Fruit fly (Drosophila melanogaster) whole organism, embryonic: ENCODE data around the gene Dis3.

ENCODE experiments used
- Antp ChIP-seq: fragments of 200-800 bp; sonication (Bioruptor generic); optimal IDR thresholded peaks from 3 replicates; lab custom pipeline; 2016; ENCODE audit warnings: missing biosample characterization, missing genetic modification characterization
- CG10267 ChIP-seq: fragments of 200-800 bp; sonication (Bioruptor generic); optimal IDR thresholded peaks from 2 replicates; lab custom pipeline; 2018; ENCODE audit warnings: missing biosample characterization, mild to moderate bottlenecking, missing genetic modification characterization, moderate library complexity
- CG10654 ChIP-seq: fragments of 200-800 bp; sonication (Bioruptor generic); optimal IDR thresholded peaks from 2 replicates; lab custom pipeline; 2016; ENCODE audit warnings: missing biosample characterization, missing genetic modification characterization
- CG11504 ChIP-seq: fragments of 200-800 bp; sonication (Bioruptor generic); optimal IDR thresholded peaks from 3 replicates; lab custom pipeline; 2019; ENCODE audit warnings: missing biosample characterization, mild to moderate bottlenecking, missing genetic modification characterization, moderate library complexity
- CG13123 ChIP-seq: fragments of 200-800 bp; sonication (Bioruptor generic); optimal IDR thresholded peaks from 2 replicates; lab custom pipeline; 2016; ENCODE audit warnings: missing biosample characterization, missing genetic modification characterization
- CG13296 ChIP-seq: fragments of 200-800 bp; sonication (Bioruptor generic); optimal IDR thresholded peaks from 3 replicates; lab custom pipeline; 2018; ENCODE audit warnings: missing biosample characterization, mild to moderate bottlenecking, missing genetic modification characterization
- CG13775 ChIP-seq: fragments of 200-800 bp; sonication (Bioruptor generic); optimal IDR thresholded peaks from 3 replicates; lab custom pipeline; 2017; ENCODE audit warnings: missing biosample characterization, mild to moderate bottlenecking, missing genetic modification characterization
- CG15011 ChIP-seq: fragments of 200-800 bp; sonication (Bioruptor generic); optimal IDR thresholded peaks from 3 replicates; lab custom pipeline; 2018; ENCODE audit warnings: missing biosample characterization, mild to moderate bottlenecking, missing genetic modification characterization
- CG17612 ChIP-seq: fragments of 200-800 bp; sonication (Bioruptor generic); IDR thresholded peaks from 2 replicates; pipeline ENCODE4 v1.3.6; 2022; ENCODE audit warnings: missing biosample characterization, missing genetic modification characterization
- CG18262 ChIP-seq: fragments of 200-800 bp; optimal IDR thresholded peaks from 3 replicates; lab custom pipeline; 2019; ENCODE audit warnings: missing biosample characterization, mild to moderate bottlenecking, missing genetic modification characterization, moderate library complexity
- CG2199 ChIP-seq: fragments of 200-800 bp; sonication (Bioruptor generic); IDR thresholded peaks from 3 replicates; pipeline ENCODE4 v1.3.6; 2022; ENCODE audit warnings: missing biosample characterization, missing genetic modification characterization
- CG2875 ChIP-seq: fragments of 200-800 bp; sonication (Bioruptor generic); optimal IDR thresholded peaks from 2 replicates; lab custom pipeline; 2017; ENCODE audit warnings: missing biosample characterization, mild to moderate bottlenecking, missing genetic modification characterization, missing genetic modification reagents
- CG3407 ChIP-seq: fragments of 200-800 bp; sonication (Bioruptor generic); optimal IDR thresholded peaks from 2 replicates; lab custom pipeline; 2018; ENCODE audit warnings: missing biosample characterization, mild to moderate bottlenecking, missing genetic modification characterization
- CG3726 ChIP-seq: fragments of 200-800 bp; sonication (Bioruptor generic); IDR thresholded peaks from 3 replicates; pipeline ENCODE4, ENCODE4 v1.3.6; 2022; ENCODE audit warnings: missing biosample characterization, missing genetic modification characterization
- CG4282 ChIP-seq: fragments of 200-800 bp; sonication (Bioruptor generic); optimal IDR thresholded peaks from 2 replicates; lab custom pipeline; 2016; ENCODE audit warnings: missing biosample characterization, missing genetic modification characterization
- CG4854 ChIP-seq: fragments of 200-800 bp; sonication (Bioruptor generic); optimal IDR thresholded peaks from 2 replicates; lab custom pipeline; 2016; ENCODE audit warnings: missing biosample characterization, missing genetic modification characterization, inconsistent platforms
- CG5180 ChIP-seq: fragments of 200-800 bp; sonication (Bioruptor generic); optimal IDR thresholded peaks from 3 replicates; lab custom pipeline; 2017; ENCODE audit warnings: missing biosample characterization, missing genetic modification characterization, mild to moderate bottlenecking, moderate library complexity, missing genetic modification reagents
- CG6683 ChIP-seq: fragments of 200-800 bp; sonication (Bioruptor generic); optimal IDR thresholded peaks from 2 replicates; lab custom pipeline; 2017; ENCODE audit warnings: missing biosample characterization, mild to moderate bottlenecking, missing genetic modification characterization, missing genetic modification reagents
- Camta ChIP-seq: fragments of 200-800 bp; sonication (Bioruptor generic); optimal IDR thresholded peaks from 2 replicates; lab custom pipeline; 2016; ENCODE audit warnings: missing biosample characterization, missing genetic modification characterization
- CrebB ChIP-seq: fragments of 200-800 bp; sonication (Bioruptor generic); optimal IDR thresholded peaks from 3 replicates; lab custom pipeline; 2018; ENCODE audit warnings: missing biosample characterization, mild to moderate bottlenecking, missing genetic modification characterization
- Dbx ChIP-seq: fragments of 200-800 bp; sonication (Bioruptor generic); IDR thresholded peaks from 3 replicates; pipeline ENCODE4 v1.3.6; 2022; ENCODE audit warnings: missing biosample characterization, missing genetic modification characterization
- Dfd ChIP-seq, 2 experiments: fragments of >200 bp; optimal IDR thresholded peaks; 2 replicates each; lab custom pipeline; 2017; ENCODE audit warnings: missing biosample characterization in 2 of 2, missing genetic modification characterization in 2 of 2
- Dll ChIP-seq: fragments of 200-800 bp; sonication (Bioruptor generic); IDR thresholded peaks from 4 replicates; pipeline ENCODE4 v1.3.6; 2022; ENCODE audit warnings: missing biosample characterization, missing genetic modification characterization; ENCODE audit not compliant: partially characterized antibody
- Dp ChIP-seq: fragments of 200-800 bp; sonication (Bioruptor generic); optimal IDR thresholded peaks from 2 replicates; lab custom pipeline; 2018; ENCODE audit warnings: missing biosample characterization, mild to moderate bottlenecking, missing genetic modification characterization, moderate library complexity
- Elba2 ChIP-seq: fragments of 200-800 bp; sonication (Bioruptor generic); optimal IDR thresholded peaks from 3 replicates; lab custom pipeline; 2016; ENCODE audit warnings: missing biosample characterization, missing genetic modification characterization
- Ets97D ChIP-seq: fragments of 200-800 bp; sonication (Bioruptor generic); optimal IDR thresholded peaks from 3 replicates; lab custom pipeline; 2016; ENCODE audit warnings: missing biosample characterization, missing genetic modification characterization
- Hr39 ChIP-seq: fragments of >200 bp; optimal IDR thresholded peaks from 2 replicates; lab custom pipeline; 2017
- Spps ChIP-seq: fragments of 200-800 bp; sonication (Bioruptor generic); optimal IDR thresholded peaks from 2 replicates; lab custom pipeline; 2018; ENCODE audit warnings: missing biosample characterization, mild to moderate bottlenecking, missing genetic modification characterization
- Stat92E ChIP-seq, 3 experiments: fragments of >200 bp in 2 of 3; fragments of 200-800 bp in 1 of 3; sonication (Bioruptor generic) in 1 of 3; optimal IDR thresholded peaks; 2 replicates each; lab custom pipeline; 2017 to 2019; ENCODE audit warnings: missing biosample characterization in 3 of 3, missing genetic modification characterization in 3 of 3, mild to moderate bottlenecking in 1 of 3, moderate library complexity in 1 of 3
- abd-A ChIP-seq: fragments of 200-800 bp; sonication (Bioruptor generic); optimal IDR thresholded peaks from 3 replicates; lab custom pipeline; 2019; ENCODE audit warnings: missing biosample characterization, mild to moderate bottlenecking, missing genetic modification characterization, moderate library complexity
- al ChIP-seq: fragments of 200-800 bp; sonication (Bioruptor generic); IDR thresholded peaks from 2 replicates; pipeline ENCODE4 v1.3.6; 2022; ENCODE audit warnings: missing biosample characterization, missing genetic modification characterization
- ara ChIP-seq: fragments of 200-800 bp; sonication (Bioruptor generic); IDR thresholded peaks from 2 replicates; pipeline ENCODE4 v1.3.6; 2022; ENCODE audit warnings: missing biosample characterization, missing genetic modification characterization
- br ChIP-seq: fragments of >200 bp; optimal IDR thresholded peaks from 2 replicates; lab custom pipeline; 2017
- crp ChIP-seq, 2 experiments: fragments of 200-800 bp; sonication (Bioruptor generic); optimal IDR thresholded peaks; 2 replicates in 1 of 2; 3 replicates in 1 of 2; lab custom pipeline; 2017; ENCODE audit warnings: missing biosample characterization in 2 of 2, missing genetic modification characterization in 2 of 2, mild to moderate bottlenecking in 1 of 2, moderate library complexity in 1 of 2
- dmrt11E ChIP-seq: fragments of 200-800 bp; sonication (Bioruptor generic); optimal IDR thresholded peaks from 3 replicates; lab custom pipeline; 2018; ENCODE audit warnings: missing biosample characterization, mild to moderate bottlenecking, missing genetic modification characterization, moderate library complexity
- dmrt99B ChIP-seq: fragments of 200-800 bp; sonication (Bioruptor generic); optimal IDR thresholded peaks from 2 replicates; lab custom pipeline; 2018; ENCODE audit warnings: missing biosample characterization, mild to moderate bottlenecking, missing genetic modification characterization, moderate library complexity
- grau ChIP-seq: fragments of 200-800 bp; optimal IDR thresholded peaks from 3 replicates; lab custom pipeline; 2019; ENCODE audit warnings: missing biosample characterization, mild to moderate bottlenecking, missing genetic modification characterization, moderate library complexity
- gsb-n ChIP-seq: fragments of 200-800 bp; sonication (Bioruptor generic); optimal IDR thresholded peaks from 3 replicates; lab custom pipeline; 2018; ENCODE audit warnings: missing biosample characterization, mild to moderate bottlenecking, missing genetic modification characterization
- gt ChIP-seq: fragments of 200-800 bp; sonication (Bioruptor generic); IDR thresholded peaks from 2 replicates; pipeline ENCODE4 v1.3.6; 2022; ENCODE audit warnings: missing biosample characterization, missing genetic modification characterization
- ken ChIP-seq: fragments of 200-800 bp; sonication (Bioruptor generic); IDR thresholded peaks from 3 replicates; pipeline ENCODE4 v1.3.6; 2022; ENCODE audit warnings: missing biosample characterization, missing genetic modification characterization
- nerfin-2 ChIP-seq: fragments of 200-800 bp; sonication (Bioruptor generic); IDR thresholded peaks from 2 replicates; pipeline ENCODE4 v1.3.6; 2022; ENCODE audit warnings: missing biosample characterization, missing genetic modification characterization; ENCODE audit not compliant: partially characterized antibody
- sd ChIP-seq: fragments of 200-800 bp; sonication (Bioruptor generic); optimal IDR thresholded peaks from 3 replicates; lab custom pipeline; 2018; ENCODE audit warnings: missing biosample characterization, mild to moderate bottlenecking, missing genetic modification characterization, moderate library complexity
- sim ChIP-seq: fragments of 200-800 bp; sonication (Bioruptor generic); IDR thresholded peaks from 2 replicates; pipeline ENCODE4 v1.3.6; 2022; ENCODE audit warnings: missing biosample characterization, missing genetic modification characterization
- so ChIP-seq: fragments of 200-800 bp; sonication (Bioruptor generic); IDR thresholded peaks from 3 replicates; pipeline ENCODE4 v1.3.6; 2022; ENCODE audit warnings: missing biosample characterization, missing genetic modification characterization
- stc ChIP-seq: fragments of 200-800 bp; sonication (Bioruptor generic); IDR thresholded peaks from 2 replicates; pipeline ENCODE4 v1.3.6; 2022; ENCODE audit warnings: missing biosample characterization, missing genetic modification characterization
- tna ChIP-seq: fragments of 200-800 bp; sonication (Bioruptor generic); IDR thresholded peaks from 2 replicates; pipeline ENCODE4 v1.3.6; 2022; ENCODE audit warnings: missing biosample characterization, missing genetic modification characterization; ENCODE audit not compliant: partially characterized antibody
- wek ChIP-seq: fragments of 200-800 bp; sonication (Bioruptor generic); optimal IDR thresholded peaks from 3 replicates; lab custom pipeline; 2018; ENCODE audit warnings: missing biosample characterization, mild to moderate bottlenecking, missing genetic modification characterization, moderate library complexity
- wor ChIP-seq: fragments of 200-800 bp; sonication (Bioruptor generic); IDR thresholded peaks from 2 replicates; pipeline ENCODE4 v1.3.6; 2022; ENCODE audit warnings: missing biosample characterization, missing genetic modification characterization

The Dis3 gene

dm6 chr3R:24295556-24296465, 37.4 kb upstream of the Dis3 start (continued):
- peak; percentile 51 for TF ChIP-seq Camta
- peak; percentile 64 for TF ChIP-seq sd (tag; lab: Kevin White, UChicago)
- TF ChIP-seq CG13123: no peak
- no peak for TF ChIP-seq Dp
- TF ChIP-seq Elba2 (GFP tag; lab: Kevin White, UChicago): no peak
- peak; percentile 87 for TF ChIP-seq ara (GFP tag; lab: Robert Waterston, UW)
- no peak for TF ChIP-seq Hr39 (lab: Kevin White, UChicago)
- TF ChIP-seq CG13296: peak; percentile 66
- TF ChIP-seq gsb-n (tag; lab: Kevin White, UChicago): peak; percentile 79
- no peak for TF ChIP-seq CG6683 (GFP tag; lab: Kevin White, UChicago)
- peak; percentile 56; the same call in 1 of the 3 replicates for TF ChIP-seq CG3726 (GFP tag; lab: Robert Waterston, UW)
- peak in 1 of 2 experiments; percentile 7 for TF ChIP-seq crp (GFP tag; optimal IDR thresholded peaks at IDR 0.05; lab: Kevin White, UChicago)
- TF ChIP-seq Spps: peak; percentile 32
- peak; percentile 75 for TF ChIP-seq stc
- no peak for TF ChIP-seq Stat92E (GFP tag; optimal IDR thresholded peaks at IDR 0.05; lab: Kevin White, UChicago)
- peak; percentile 39 for TF ChIP-seq wek (GFP tag; lab: Kevin White, UChicago)
- TF ChIP-seq abd-A (tag; lab: Kevin White, UChicago): no peak
- peak; percentile 69 for TF ChIP-seq CG10267 (tag; lab: Kevin White, UChicago)
- no peak for TF ChIP-seq tna (GFP tag; lab: Robert Waterston, UW)
- TF ChIP-seq al (GFP tag; lab: Robert Waterston, UW): peak; percentile 76; the same call in 1 of the 2 replicates
- TF ChIP-seq br (lab: Kevin White, UChicago): no peak
- no peak for TF ChIP-seq CG2199 (GFP tag; lab: Robert Waterston, UW)
- TF ChIP-seq Antp: peak; percentile 65
- TF ChIP-seq CG18262 (tag; lab: Kevin White, UChicago): peak; percentile 81
- TF ChIP-seq CG4282: no peak
- TF ChIP-seq so (GFP tag; lab: Robert Waterston, UW): peak; percentile 87
- peak; percentile 52 for TF ChIP-seq CG15011 (GFP tag; lab: Kevin White, UChicago)
- TF ChIP-seq CG4854 (GFP tag; lab: Kevin White, UChicago): peak; percentile 56
- peak; percentile 65 for TF ChIP-seq CrebB
- no peak for TF ChIP-seq Dll (GFP tag; lab: Robert Waterston, UW)
- TF ChIP-seq CG10654 (GFP tag; lab: Kevin White, UChicago): no peak
- peak; percentile 98 for TF ChIP-seq grau (tag; lab: Kevin White, UChicago)
- no peak for TF ChIP-seq Ets97D (GFP tag; lab: Kevin White, UChicago)
- no peak for TF ChIP-seq sim (GFP tag; lab: Robert Waterston, UW)
- peak; percentile 48 for TF ChIP-seq CG3407 (GFP tag; lab: Kevin White, UChicago)
- peak; percentile 81 for TF ChIP-seq dmrt99B
- peak; percentile 82 for TF ChIP-seq CG11504 (tag; lab: Kevin White, UChicago)
- TF ChIP-seq wor (GFP tag; lab: Robert Waterston, UW): peak; percentile 44; the same call in 1 of the 2 replicates
- no peak for TF ChIP-seq Dfd (GFP tag; optimal IDR thresholded peaks at IDR 0.05; lab: Kevin White, UChicago)
- TF ChIP-seq CG13775 (GFP tag; lab: Kevin White, UChicago): peak; percentile 77
- TF ChIP-seq dmrt11E (tag; lab: Kevin White, UChicago): peak; percentile 85
- peak; percentile 72; the same call in 2 of the 3 replicates for TF ChIP-seq ken (GFP tag; lab: Robert Waterston, UW)
- no peak for TF ChIP-seq gt
- no peak for TF ChIP-seq CG5180 (GFP tag; lab: Kevin White, UChicago)
- peak; percentile 66 for TF ChIP-seq CG2875 (GFP tag; lab: Kevin White, UChicago)
- peak; percentile 77 for TF ChIP-seq Dbx (GFP tag; lab: Robert Waterston, UW)
- TF ChIP-seq nerfin-2 (GFP tag; lab: Robert Waterston, UW): no peak
- TF ChIP-seq CG17612: peak; percentile 55; the same call in 1 of the 2 replicates
